Worm (Caenorhabditis elegans) whole organism, mixed stage, embryonic: ENCODE measurements around the gene irld-9.

Source experiments
- bed-3 ChIP-seq: fragments of 200-800 bp; sonication (Bioruptor generic); optimal IDR thresholded peaks from 3 replicates; lab custom pipeline; 2018; ENCODE audit warnings: mild to moderate bottlenecking, missing genetic modification characterization, moderate library complexity, missing compliant biosample characterization
- blmp-1 ChIP-seq: fragments of 150-350 bp; optimal IDR thresholded peaks from 2 replicates; lab custom pipeline; 2014; ENCODE audit warnings: missing biosample characterization, missing genetic modification characterization
- ces-1 ChIP-seq: fragments of 150-350 bp; optimal IDR thresholded peaks from 2 replicates; lab custom pipeline; 2014; ENCODE audit warnings: missing biosample characterization, missing genetic modification reagents, missing genetic modification characterization
- cnd-1 ChIP-seq: fragments of 200-800 bp; sonication (Bioruptor generic); optimal IDR thresholded peaks from 2 replicates; lab custom pipeline; 2018; ENCODE audit warnings: mild to moderate bottlenecking, missing genetic modification characterization, missing compliant biosample characterization
- elt-1 ChIP-seq: sonication (generic microtip); optimal IDR thresholded peaks from 2 replicates; lab custom pipeline; 2017; ENCODE audit warnings: missing genetic modification characterization, mild to moderate bottlenecking, missing compliant biosample characterization, antibody characterized with exemption, moderate library complexity, borderline replicate concordance; ENCODE audit not compliant: insufficient read depth
- elt-3 ChIP-seq: fragments of 150-350 bp; optimal IDR thresholded peaks from 2 replicates; lab custom pipeline; 2014; ENCODE audit warnings: missing biosample characterization, missing genetic modification characterization
- hlh-1 ChIP-seq: fragments of 150-350 bp; optimal IDR thresholded peaks from 2 replicates; lab custom pipeline; 2014; ENCODE audit warnings: missing biosample characterization, missing genetic modification reagents, missing genetic modification characterization
- mls-2 ChIP-seq: sonication (generic microtip); optimal IDR thresholded peaks from 2 replicates; lab custom pipeline; 2016; ENCODE audit warnings: mild to moderate bottlenecking, missing genetic modification characterization, moderate library complexity, missing compliant biosample characterization
- nhr-12 ChIP-seq: fragments of 150-350 bp; optimal IDR thresholded peaks from 2 replicates; lab custom pipeline; 2014; ENCODE audit warnings: missing biosample characterization, missing genetic modification characterization
- nhr-237 ChIP-seq: fragments of 150-350 bp; optimal IDR thresholded peaks from 2 replicates; lab custom pipeline; 2014; ENCODE audit warnings: missing biosample characterization, missing genetic modification characterization
- nhr-28 ChIP-seq: fragments of 150-350 bp; optimal IDR thresholded peaks from 2 replicates; lab custom pipeline; 2014; ENCODE audit warnings: missing biosample characterization, missing genetic modification characterization
- nhr-76 ChIP-seq: sonication (generic microtip); optimal IDR thresholded peaks from 2 replicates; lab custom pipeline; 2017; ENCODE audit warnings: missing biosample characterization, missing genetic modification characterization
- pha-4 ChIP-seq: fragments of 150-350 bp; optimal IDR thresholded peaks from 2 replicates; lab custom pipeline; 2018; ENCODE audit warnings: missing biosample characterization, missing genetic modification reagents, missing genetic modification characterization
- unc-62 ChIP-seq: fragments of 150-350 bp; optimal IDR thresholded peaks from 2 replicates; lab custom pipeline; 2014; ENCODE audit warnings: missing biosample characterization, missing genetic modification reagents, missing genetic modification characterization

DNA sequence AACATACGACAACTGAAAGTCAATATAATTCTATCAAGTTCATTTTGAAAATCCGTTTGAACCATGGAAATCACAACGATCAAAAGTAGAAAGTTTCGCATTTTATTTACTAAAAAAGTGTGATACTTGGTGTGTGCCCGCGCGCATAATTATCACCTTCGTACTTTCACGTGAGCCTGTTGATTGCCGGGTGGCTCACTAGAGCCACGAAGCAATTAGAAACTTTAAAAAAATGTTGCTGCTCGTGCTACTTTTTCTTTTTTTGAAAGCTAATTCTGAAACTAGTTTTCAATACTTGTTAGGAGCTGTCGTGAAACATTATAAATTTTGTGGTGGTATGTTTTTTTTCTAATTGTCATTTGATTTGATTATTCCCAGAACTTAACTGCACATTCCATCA lies at the start of gene irld-9, which contains the start of gene irld-33:
- TF ChIP-seq pha-4 = no peak
- TF ChIP-seq elt-1 (tag; lab: Kevin White, UChicago) = no peak
- no peak for TF ChIP-seq nhr-12
- no peak for TF ChIP-seq blmp-1
- no peak for TF ChIP-seq unc-62
- no peak for TF ChIP-seq nhr-237
- TF ChIP-seq cnd-1 (tag; lab: Kevin White, UChicago) = no peak
- TF ChIP-seq mls-2 = no peak
- no peak for TF ChIP-seq nhr-76 (tag; lab: Kevin White, UChicago)
- no peak for TF ChIP-seq hlh-1 (tag; lab: Kevin White, UChicago)
- TF ChIP-seq elt-3 (tag; lab: Kevin White, UChicago) = no peak
- TF ChIP-seq nhr-28 (tag; lab: Kevin White, UChicago) = no peak
- no peak for TF ChIP-seq ces-1 (GFP tag; lab: Kevin White, UChicago)
- no peak for TF ChIP-seq bed-3
